Fruit fly (Drosophila melanogaster) whole organism, embryonic: ENCODE data around the gene CG3505.

Source experiments
- Aef1 ChIP-seq: fragments of 200-800 bp; sonication (Bioruptor generic); IDR thresholded peaks from 3 replicates; pipeline ENCODE4 v1.3.6; 2022; ENCODE audit warnings: missing biosample characterization, missing genetic modification characterization
- CG10431 ChIP-seq: fragments of 200-800 bp; sonication (Bioruptor generic); optimal IDR thresholded peaks from 3 replicates; lab custom pipeline; 2018; ENCODE audit warnings: missing biosample characterization, mild to moderate bottlenecking, missing genetic modification characterization
- CG10959 ChIP-seq: fragments of 200-800 bp; sonication (Bioruptor generic); IDR thresholded peaks from 2 replicates; pipeline ENCODE4 v1.3.6; 2022; ENCODE audit warnings: missing biosample characterization, missing genetic modification characterization
- CG12219 ChIP-seq: fragments of 200-800 bp; sonication (Bioruptor generic); optimal IDR thresholded peaks from 3 replicates; lab custom pipeline; 2018; ENCODE audit warnings: missing biosample characterization, mild to moderate bottlenecking, missing genetic modification characterization
- CG12299 ChIP-seq: fragments of 200-800 bp; sonication (Bioruptor generic); optimal IDR thresholded peaks from 2 replicates; lab custom pipeline; 2018; ENCODE audit warnings: missing biosample characterization, mild to moderate bottlenecking, missing genetic modification characterization
- CG1233 ChIP-seq: fragments of 200-800 bp; sonication (Bioruptor generic); optimal IDR thresholded peaks from 4 replicates; lab custom pipeline; 2018; ENCODE audit warnings: missing biosample characterization, mild to moderate bottlenecking, missing genetic modification characterization
- CG13123 ChIP-seq: fragments of 200-800 bp; sonication (Bioruptor generic); optimal IDR thresholded peaks from 2 replicates; lab custom pipeline; 2016; ENCODE audit warnings: missing biosample characterization, missing genetic modification characterization
- CG13894 ChIP-seq: fragments of 200-800 bp; sonication (Bioruptor generic); optimal IDR thresholded peaks from 3 replicates; lab custom pipeline; 2018; ENCODE audit warnings: missing biosample characterization, mild to moderate bottlenecking, missing genetic modification characterization, moderate library complexity
- CG15514 ChIP-seq: fragments of 200-800 bp; sonication (Bioruptor generic); optimal IDR thresholded peaks from 3 replicates; lab custom pipeline; 2017; ENCODE audit warnings: missing biosample characterization, missing genetic modification characterization, mild to moderate bottlenecking, moderate library complexity, missing genetic modification reagents
- CG1602 ChIP-seq: fragments of 200-800 bp; sonication (Bioruptor generic); optimal IDR thresholded peaks from 3 replicates; lab custom pipeline; 2016; ENCODE audit warnings: missing biosample characterization, missing genetic modification characterization
- CG1603 ChIP-seq: fragments of 200-800 bp; sonication (Bioruptor generic); optimal IDR thresholded peaks from 2 replicates; lab custom pipeline; 2019; ENCODE audit warnings: missing biosample characterization, mild to moderate bottlenecking, missing genetic modification characterization, moderate library complexity
- CG17186 ChIP-seq: fragments of 200-800 bp; sonication (Bioruptor generic); optimal IDR thresholded peaks from 3 replicates; lab custom pipeline; 2017; ENCODE audit warnings: missing biosample characterization, missing genetic modification reagents, missing genetic modification characterization
- CG1792 ChIP-seq: fragments of 200-800 bp; sonication (Bioruptor generic); optimal IDR thresholded peaks from 2 replicates; lab custom pipeline; 2016; ENCODE audit warnings: missing biosample characterization, missing genetic modification characterization
- CG18764 ChIP-seq: fragments of 200-800 bp; sonication (Bioruptor generic); optimal IDR thresholded peaks from 3 replicates; lab custom pipeline; 2016; ENCODE audit warnings: missing biosample characterization, missing genetic modification characterization
- CG2875 ChIP-seq: fragments of 200-800 bp; sonication (Bioruptor generic); optimal IDR thresholded peaks from 2 replicates; lab custom pipeline; 2017; ENCODE audit warnings: missing biosample characterization, mild to moderate bottlenecking, missing genetic modification characterization, missing genetic modification reagents
- CG31441 ChIP-seq: fragments of 200-800 bp; sonication (Bioruptor generic); IDR thresholded peaks from 2 replicates; pipeline ENCODE4 v1.3.6; 2022; ENCODE audit warnings: missing biosample characterization, missing genetic modification characterization
- CG33213 ChIP-seq: fragments of 200-800 bp; sonication (Bioruptor generic); optimal IDR thresholded peaks from 3 replicates; lab custom pipeline; 2016; ENCODE audit warnings: missing biosample characterization, missing genetic modification characterization
- CG4282 ChIP-seq: fragments of 200-800 bp; sonication (Bioruptor generic); optimal IDR thresholded peaks from 2 replicates; lab custom pipeline; 2016; ENCODE audit warnings: missing biosample characterization, missing genetic modification characterization
- CG4854 ChIP-seq: fragments of 200-800 bp; sonication (Bioruptor generic); optimal IDR thresholded peaks from 2 replicates; lab custom pipeline; 2016; ENCODE audit warnings: missing biosample characterization, missing genetic modification characterization, inconsistent platforms
- CG8290 ChIP-seq, 3 experiments: fragments of 200-800 bp; sonication (Bioruptor generic); optimal IDR thresholded peaks; 2 replicates each; lab custom pipeline; 2016 to 2019; ENCODE audit warnings: missing biosample characterization in 3 of 3, missing genetic modification characterization in 3 of 3, mild to moderate bottlenecking in 2 of 3, moderate library complexity in 1 of 3
- CG8388 ChIP-seq: fragments of 200-800 bp; sonication (Bioruptor generic); optimal IDR thresholded peaks from 2 replicates; lab custom pipeline; 2019; ENCODE audit warnings: missing biosample characterization, mild to moderate bottlenecking, missing genetic modification characterization, moderate library complexity
- CG9437 ChIP-seq: fragments of 200-800 bp; sonication (Bioruptor generic); optimal IDR thresholded peaks from 2 replicates; lab custom pipeline; 2018; ENCODE audit warnings: missing biosample characterization, mild to moderate bottlenecking, missing genetic modification characterization
- CG9876 ChIP-seq: fragments of 200-800 bp; sonication (Bioruptor generic); optimal IDR thresholded peaks from 2 replicates; lab custom pipeline; 2016; ENCODE audit warnings: missing biosample characterization, missing genetic modification characterization
- CoRest ChIP-seq: fragments of 200-800 bp; sonication (Bioruptor generic); optimal IDR thresholded peaks from 3 replicates; lab custom pipeline; 2018; ENCODE audit warnings: missing biosample characterization, mild to moderate bottlenecking, missing genetic modification characterization, moderate library complexity
- Dref ChIP-seq: fragments of 200-800 bp; sonication (Bioruptor generic); IDR thresholded peaks from 2 replicates; pipeline ENCODE4 v1.3.6; 2022; ENCODE audit warnings: missing biosample characterization, missing genetic modification characterization
- Ets65A ChIP-seq: fragments of 200-800 bp; sonication (Bioruptor generic); peaks from one replicate; lab custom pipeline; 2016; ENCODE audit warnings: missing biosample characterization, missing genetic modification characterization
- Jarid2 ChIP-seq: fragments of 200-800 bp; sonication (Bioruptor generic); optimal IDR thresholded peaks from 3 replicates; lab custom pipeline; 2017; ENCODE audit warnings: mild to moderate bottlenecking, missing biosample characterization, missing genetic modification reagents, missing genetic modification characterization
- MESR4 ChIP-seq: fragments of 200-800 bp; sonication (Bioruptor generic); optimal IDR thresholded peaks from 2 replicates; lab custom pipeline; 2018; ENCODE audit warnings: missing biosample characterization, mild to moderate bottlenecking, missing genetic modification characterization, moderate library complexity
- MTF-1 ChIP-seq: fragments of 200-800 bp; sonication (Bioruptor generic); optimal IDR thresholded peaks from 2 replicates; lab custom pipeline; 2018; ENCODE audit warnings: missing biosample characterization, mild to moderate bottlenecking, missing genetic modification characterization, borderline replicate concordance
- Mad ChIP-seq: fragments of 200-800 bp; sonication (Bioruptor generic); optimal IDR thresholded peaks from 2 replicates; lab custom pipeline; 2016; ENCODE audit warnings: missing biosample characterization, missing genetic modification characterization
- Pdp1 ChIP-seq, 2 experiments: fragments of 200-800 bp; sonication (Bioruptor generic); optimal IDR thresholded peaks; 3 replicates each; lab custom pipeline; 2016; ENCODE audit warnings: missing biosample characterization in 2 of 2, missing genetic modification characterization in 2 of 2, mild to moderate bottlenecking in 1 of 2, moderate library complexity in 1 of 2
- ara ChIP-seq: fragments of 200-800 bp; sonication (Bioruptor generic); IDR thresholded peaks from 2 replicates; pipeline ENCODE4 v1.3.6; 2022; ENCODE audit warnings: missing biosample characterization, missing genetic modification characterization
- chm ChIP-seq: fragments of 200-800 bp; sonication (Bioruptor generic); IDR thresholded peaks from 2 replicates; pipeline ENCODE4 v1.3.6; 2022; ENCODE audit warnings: missing biosample characterization, missing genetic modification characterization
- crc ChIP-seq: fragments of 200-800 bp; sonication (Bioruptor generic); optimal IDR thresholded peaks from 2 replicates; lab custom pipeline; 2016; ENCODE audit warnings: missing biosample characterization, missing genetic modification characterization
- ems ChIP-seq: fragments of 200-800 bp; sonication (Bioruptor generic); optimal IDR thresholded peaks from 3 replicates; lab custom pipeline; 2016; ENCODE audit warnings: missing biosample characterization, missing genetic modification characterization
- exex ChIP-seq: fragments of 200-800 bp; sonication (Bioruptor generic); optimal IDR thresholded peaks from 4 replicates; lab custom pipeline; 2018; ENCODE audit warnings: missing biosample characterization, mild to moderate bottlenecking, missing genetic modification characterization, moderate library complexity
- gem ChIP-seq: fragments of 200-800 bp; sonication (Bioruptor generic); optimal IDR thresholded peaks from 2 replicates; lab custom pipeline; 2019; ENCODE audit warnings: missing biosample characterization, mild to moderate bottlenecking, missing genetic modification characterization, moderate library complexity
- jumu ChIP-seq: fragments of 200-800 bp; sonication (Bioruptor generic); optimal IDR thresholded peaks from 3 replicates; lab custom pipeline; 2016; ENCODE audit warnings: missing biosample characterization, missing genetic modification characterization
- maf-S ChIP-seq: fragments of 200-800 bp; sonication (Bioruptor generic); optimal IDR thresholded peaks from 2 replicates; lab custom pipeline; 2016; ENCODE audit warnings: missing biosample characterization, missing genetic modification characterization
- mirr ChIP-seq: fragments of 200-800 bp; sonication (Bioruptor generic); optimal IDR thresholded peaks from 3 replicates; lab custom pipeline; 2018; ENCODE audit warnings: missing biosample characterization, mild to moderate bottlenecking, missing genetic modification characterization
- nerfin-1 ChIP-seq: fragments of 200-800 bp; sonication (Bioruptor generic); optimal IDR thresholded peaks from 3 replicates; lab custom pipeline; 2019; ENCODE audit warnings: missing biosample characterization, mild to moderate bottlenecking, missing genetic modification characterization, moderate library complexity
- nom ChIP-seq: fragments of 200-800 bp; sonication (Bioruptor generic); optimal IDR thresholded peaks from 2 replicates; lab custom pipeline; 2017; ENCODE audit warnings: missing biosample characterization, missing genetic modification characterization, mild to moderate bottlenecking, moderate library complexity, missing genetic modification reagents
- salm ChIP-seq: fragments of 200-800 bp; sonication (Bioruptor generic); optimal IDR thresholded peaks from 2 replicates; lab custom pipeline; 2018; ENCODE audit warnings: missing biosample characterization, mild to moderate bottlenecking, missing genetic modification characterization
- sens ChIP-seq: fragments of 200-800 bp; sonication (Bioruptor generic); peaks from one replicate; lab custom pipeline; 2016; ENCODE audit warnings: missing biosample characterization, missing genetic modification characterization
- tap ChIP-seq: fragments of 200-800 bp; optimal IDR thresholded peaks from 3 replicates; lab custom pipeline; 2019; ENCODE audit warnings: missing biosample characterization, mild to moderate bottlenecking, missing genetic modification characterization, moderate library complexity
- trem ChIP-seq: fragments of 200-800 bp; optimal IDR thresholded peaks from 3 replicates; lab custom pipeline; 2019; ENCODE audit warnings: missing biosample characterization, mild to moderate bottlenecking, missing genetic modification characterization, moderate library complexity
- vfl ChIP-seq: fragments of 200-800 bp; sonication (Bioruptor generic); optimal IDR thresholded peaks from 2 replicates; lab custom pipeline; 2016; ENCODE audit warnings: missing biosample characterization, missing genetic modification characterization

Gene CG3505

dm6 chr3R:14695054-14695453 is 37.8 kb downstream of the CG3505 start (continued):
- TF ChIP-seq maf-S (no peak), salm (tag; lab: Kevin White, UChicago) (no peak), CG17186 (GFP tag; lab: Kevin White, UChicago) (no peak), Aef1 (no peak), ara (no peak), CG18764 (GFP tag; lab: Kevin White, UChicago) (no peak), jumu (GFP tag; lab: Kevin White, UChicago) (no peak), CG15514 (GFP tag; lab: Kevin White, UChicago) (no peak), ems (no peak), CG13894 (tag; lab: Kevin White, UChicago) (peak; percentile 71)

dm6 chr3R:14695665-14696064 is 38.4 kb downstream of the CG3505 start:
- 0 out of 2 replicates have a peak, but pooled peaks have one; percentile 4 for TF ChIP-seq CG31441 (GFP tag; lab: Robert Waterston, UW)
- peak; percentile 3 for TF ChIP-seq CG9437 (GFP tag; lab: Kevin White, UChicago)
- no peak for TF ChIP-seq trem
- TF ChIP-seq exex (tag; lab: Kevin White, UChicago), result peak; percentile 62
- TF ChIP-seq CG1792, result no peak
- no peak for TF ChIP-seq CG13123
- TF ChIP-seq CG4282 (GFP tag; lab: Kevin White, UChicago), result no peak
- no peak for TF ChIP-seq CG10431 (GFP tag; lab: Kevin White, UChicago)
- TF ChIP-seq sens (GFP tag; lab: Kevin White, UChicago), result peak; percentile 14
- no peak for TF ChIP-seq ara
- no peak for TF ChIP-seq CG8290 (GFP tag; optimal IDR thresholded peaks at IDR 0.05; lab: Kevin White, UChicago)
- peak in 1 of 2 experiments; percentile 22 for TF ChIP-seq CG8290 (tag; optimal IDR thresholded peaks at IDR 0.05; lab: Kevin White, UChicago)
- TF ChIP-seq Pdp1 (GFP tag; optimal IDR thresholded peaks at IDR 0.05; lab: Kevin White, UChicago), result peak in 1 of 2 experiments; percentile 12
- TF ChIP-seq mirr (GFP tag; lab: Kevin White, UChicago), result peak; percentile 61
- peak; percentile 7; the same call in 1 of the 2 replicates for TF ChIP-seq chm (GFP tag; lab: Robert Waterston, UW)
- no peak for TF ChIP-seq crc (GFP tag; lab: Kevin White, UChicago)
- TF ChIP-seq CG33213 (GFP tag; lab: Kevin White, UChicago), result no peak

dm6 chr3R:14696949-14697513 is 39.8 kb downstream of the CG3505 start, which contains the start of gene Meltrin:
Gene Meltrin, minus strand, starts transcription at chr3R:14697292.
- TF ChIP-seq nerfin-1 (tag; lab: Kevin White, UChicago), result peak; percentile 96
- peak; percentile 100 for TF ChIP-seq Jarid2
- peak; percentile 87 for TF ChIP-seq MESR4
- no peak for TF ChIP-seq Dref (GFP tag; lab: Robert Waterston, UW)
- TF ChIP-seq vfl (GFP tag; lab: Kevin White, UChicago), result peak; percentile 54
- peak; percentile 48 for TF ChIP-seq tap (tag; lab: Kevin White, UChicago)
- peak; percentile 54 for TF ChIP-seq CG8388
- TF ChIP-seq CG1602 (GFP tag; lab: Kevin White, UChicago), result no peak
- peak; percentile 88 for TF ChIP-seq CG1603
- TF ChIP-seq Ets65A (GFP tag; lab: Kevin White, UChicago), result no peak
- peak; percentile 63 for TF ChIP-seq CoRest (tag; lab: Kevin White, UChicago)
- TF ChIP-seq CG4854, result peak; percentile 57
- TF ChIP-seq Mad (GFP tag; lab: Kevin White, UChicago), result peak; percentile 62
- TF ChIP-seq CG12299, result peak; percentile 41
- TF ChIP-seq nom (GFP tag; lab: Kevin White, UChicago), result peak; percentile 75
- TF ChIP-seq CG1233 (GFP tag; lab: Kevin White, UChicago), result peak; percentile 57
- peak; percentile 44 for TF ChIP-seq CG12219
- TF ChIP-seq MTF-1 (GFP tag; lab: Kevin White, UChicago), result peak; percentile 79
- TF ChIP-seq CG2875 (GFP tag; lab: Kevin White, UChicago), result peak; percentile 37
- TF ChIP-seq gem (tag; lab: Kevin White, UChicago), result peak; percentile 15
- TF ChIP-seq CG10959 (GFP tag; lab: Robert Waterston, UW), result no peak
- TF ChIP-seq CG8290 (GFP tag; optimal IDR thresholded peaks at IDR 0.05; lab: Kevin White, UChicago), result peak; percentile 79
- peak; percentile 60 to 91 for TF ChIP-seq CG8290 (tag; optimal IDR thresholded peaks at IDR 0.05; lab: Kevin White, UChicago)
- TF ChIP-seq CG9876, result peak; percentile 45
